Fruit fly (Drosophila melanogaster) whole organism, embryonic: ENCODE data around the gene Srg3.
A peak's percentile ranks its signal among the peaks of the same experiment; 100 is the strongest.

Source experiments
- ATbp ChIP-seq: fragments of 200-800 bp; sonication (Bioruptor generic); optimal IDR thresholded peaks from 2 replicates; lab custom pipeline; 2017; ENCODE audit warnings: missing biosample characterization, mild to moderate bottlenecking, missing genetic modification characterization, missing genetic modification reagents
- CG11696 ChIP-seq: fragments of 200-800 bp; sonication (Bioruptor generic); IDR thresholded peaks from 2 replicates; pipeline ENCODE4 v1.3.6; 2022; ENCODE audit warnings: missing biosample characterization, missing genetic modification characterization
- CG13624 ChIP-seq: fragments of 200-800 bp; sonication (Bioruptor generic); optimal IDR thresholded peaks from 2 replicates; lab custom pipeline; 2016; ENCODE audit warnings: missing biosample characterization, missing genetic modification characterization
- CG14667 ChIP-seq: fragments of 200-800 bp; sonication (Bioruptor generic); IDR thresholded peaks from 2 replicates; pipeline ENCODE4 v1.3.6; 2022; ENCODE audit warnings: missing biosample characterization, missing genetic modification characterization
- CG15073 ChIP-seq: fragments of 200-800 bp; sonication (Bioruptor generic); optimal IDR thresholded peaks from 2 replicates; lab custom pipeline; 2016; ENCODE audit warnings: missing biosample characterization, missing genetic modification characterization
- CG15269 ChIP-seq: fragments of 200-800 bp; sonication (Bioruptor generic); optimal IDR thresholded peaks from 2 replicates; lab custom pipeline; 2018; ENCODE audit warnings: missing biosample characterization, mild to moderate bottlenecking, missing genetic modification characterization, moderate library complexity
- CG15514 ChIP-seq: fragments of 200-800 bp; sonication (Bioruptor generic); optimal IDR thresholded peaks from 3 replicates; lab custom pipeline; 2017; ENCODE audit warnings: missing biosample characterization, missing genetic modification characterization, mild to moderate bottlenecking, moderate library complexity, missing genetic modification reagents
- CG1602 ChIP-seq: fragments of 200-800 bp; sonication (Bioruptor generic); optimal IDR thresholded peaks from 3 replicates; lab custom pipeline; 2016; ENCODE audit warnings: missing biosample characterization, missing genetic modification characterization
- CG1603 ChIP-seq: fragments of 200-800 bp; sonication (Bioruptor generic); optimal IDR thresholded peaks from 2 replicates; lab custom pipeline; 2019; ENCODE audit warnings: missing biosample characterization, mild to moderate bottlenecking, missing genetic modification characterization, moderate library complexity
- CG1832 ChIP-seq: fragments of 200-800 bp; sonication (Bioruptor generic); optimal IDR thresholded peaks from 2 replicates; lab custom pipeline; 2017; ENCODE audit warnings: missing biosample characterization, mild to moderate bottlenecking, missing genetic modification characterization, inconsistent platforms
- CG18599 ChIP-seq: fragments of 200-800 bp; sonication (Bioruptor generic); optimal IDR thresholded peaks from 3 replicates; lab custom pipeline; 2017; ENCODE audit warnings: missing biosample characterization, missing genetic modification characterization, mild to moderate bottlenecking, moderate library complexity, missing genetic modification reagents
- CG2199 ChIP-seq: fragments of 200-800 bp; sonication (Bioruptor generic); IDR thresholded peaks from 3 replicates; pipeline ENCODE4 v1.3.6; 2022; ENCODE audit warnings: missing biosample characterization, missing genetic modification characterization
- CG2889 ChIP-seq: fragments of 200-800 bp; sonication (Bioruptor generic); IDR thresholded peaks from 3 replicates; pipeline ENCODE4 v1.3.6; 2022; ENCODE audit warnings: missing biosample characterization, missing genetic modification characterization
- CG3407 ChIP-seq: fragments of 200-800 bp; sonication (Bioruptor generic); optimal IDR thresholded peaks from 2 replicates; lab custom pipeline; 2018; ENCODE audit warnings: missing biosample characterization, mild to moderate bottlenecking, missing genetic modification characterization
- CG4424 ChIP-seq: fragments of 200-800 bp; sonication (Bioruptor generic); optimal IDR thresholded peaks from 3 replicates; lab custom pipeline; 2016; ENCODE audit warnings: missing biosample characterization, missing genetic modification characterization
- CG6654 ChIP-seq: fragments of 200-800 bp; sonication (Bioruptor generic); optimal IDR thresholded peaks from 2 replicates; lab custom pipeline; 2017; ENCODE audit warnings: missing biosample characterization, mild to moderate bottlenecking, missing genetic modification characterization
- CG7987 ChIP-seq: fragments of 200-800 bp; sonication (Bioruptor generic); optimal IDR thresholded peaks from 2 replicates; lab custom pipeline; 2018; ENCODE audit warnings: missing biosample characterization, mild to moderate bottlenecking, missing genetic modification characterization, moderate library complexity
- CG8281 ChIP-seq: fragments of 200-800 bp; sonication (Bioruptor generic); optimal IDR thresholded peaks from 2 replicates; lab custom pipeline; 2018; ENCODE audit warnings: missing biosample characterization, mild to moderate bottlenecking, missing genetic modification characterization, moderate library complexity
- CG8388 ChIP-seq: fragments of 200-800 bp; sonication (Bioruptor generic); optimal IDR thresholded peaks from 2 replicates; lab custom pipeline; 2019; ENCODE audit warnings: missing biosample characterization, mild to moderate bottlenecking, missing genetic modification characterization, moderate library complexity
- CG9727 ChIP-seq: fragments of 200-800 bp; sonication (Bioruptor generic); optimal IDR thresholded peaks from 3 replicates; lab custom pipeline; 2017; ENCODE audit warnings: missing biosample characterization, mild to moderate bottlenecking, missing genetic modification characterization
- Deaf1 ChIP-seq: fragments of 200-800 bp; optimal IDR thresholded peaks from 3 replicates; lab custom pipeline; 2019; ENCODE audit warnings: missing biosample characterization, mild to moderate bottlenecking, missing genetic modification characterization, moderate library complexity
- HLHmδ ChIP-seq: fragments of 200-800 bp; sonication (Bioruptor generic); optimal IDR thresholded peaks from 2 replicates; lab custom pipeline; 2018; ENCODE audit warnings: missing biosample characterization, mild to moderate bottlenecking, missing genetic modification characterization, moderate library complexity
- Jarid2 ChIP-seq: fragments of 200-800 bp; sonication (Bioruptor generic); optimal IDR thresholded peaks from 3 replicates; lab custom pipeline; 2017; ENCODE audit warnings: mild to moderate bottlenecking, missing biosample characterization, missing genetic modification reagents, missing genetic modification characterization
- NC2β ChIP-seq: fragments of 200-800 bp; sonication (Bioruptor generic); optimal IDR thresholded peaks from 2 replicates; lab custom pipeline; 2016; ENCODE audit warnings: missing biosample characterization, missing genetic modification characterization
- NK7.1 ChIP-seq: fragments of 200-800 bp; sonication (Bioruptor generic); optimal IDR thresholded peaks from 3 replicates; lab custom pipeline; 2016; ENCODE audit warnings: missing biosample characterization, missing genetic modification characterization
- Oli ChIP-seq: fragments of 200-800 bp; sonication (Bioruptor generic); optimal IDR thresholded peaks from 2 replicates; lab custom pipeline; 2018; ENCODE audit warnings: missing biosample characterization, mild to moderate bottlenecking, missing genetic modification characterization, moderate library complexity
- Ravus ChIP-seq: fragments of 200-800 bp; sonication (Bioruptor generic); IDR thresholded peaks from 2 replicates; pipeline ENCODE4 v1.3.6; 2022; ENCODE audit warnings: missing biosample characterization, missing genetic modification characterization
- Spps ChIP-seq: fragments of 200-800 bp; sonication (Bioruptor generic); optimal IDR thresholded peaks from 2 replicates; lab custom pipeline; 2018; ENCODE audit warnings: missing biosample characterization, mild to moderate bottlenecking, missing genetic modification characterization
- bcd ChIP-seq: fragments of 200-800 bp; sonication (Bioruptor generic); optimal IDR thresholded peaks from 2 replicates; lab custom pipeline; 2017; ENCODE audit warnings: missing biosample characterization, mild to moderate bottlenecking, missing genetic modification characterization
- bowl ChIP-seq: fragments of 200-800 bp; sonication (Bioruptor generic); IDR thresholded peaks from 2 replicates; pipeline ENCODE4 v1.3.6; 2022; ENCODE audit warnings: missing biosample characterization, missing genetic modification characterization
- ci ChIP-seq: fragments of 200-800 bp; sonication (Bioruptor generic); IDR thresholded peaks from 3 replicates; pipeline ENCODE4 v1.3.6; 2022; ENCODE audit warnings: missing biosample characterization, missing genetic modification characterization
- crp ChIP-seq, 2 experiments: fragments of 200-800 bp; sonication (Bioruptor generic); optimal IDR thresholded peaks; 2 replicates in 1 of 2; 3 replicates in 1 of 2; lab custom pipeline; 2017; ENCODE audit warnings: missing biosample characterization in 2 of 2, missing genetic modification characterization in 2 of 2, mild to moderate bottlenecking in 1 of 2, moderate library complexity in 1 of 2
- dimm ChIP-seq: fragments of 200-800 bp; sonication (Bioruptor generic); IDR thresholded peaks from 2 replicates; pipeline ENCODE4 v1.3.6; 2022; ENCODE audit warnings: missing biosample characterization, missing genetic modification characterization
- disco-r ChIP-seq: fragments of 200-800 bp; sonication (Bioruptor generic); optimal IDR thresholded peaks from 2 replicates; lab custom pipeline; 2016; ENCODE audit warnings: missing biosample characterization, missing genetic modification characterization
- dpn ChIP-seq, 2 experiments: fragments of 200-800 bp; sonication (Bioruptor generic); optimal IDR thresholded peaks; 3 replicates each; lab custom pipeline; 2016; ENCODE audit warnings: missing biosample characterization in 2 of 2, missing genetic modification characterization in 2 of 2
- emc ChIP-seq: fragments of 200-800 bp; sonication (Bioruptor generic); optimal IDR thresholded peaks from 2 replicates; lab custom pipeline; 2016; ENCODE audit warnings: missing biosample characterization, missing genetic modification characterization
- exex ChIP-seq: fragments of 200-800 bp; sonication (Bioruptor generic); optimal IDR thresholded peaks from 4 replicates; lab custom pipeline; 2018; ENCODE audit warnings: missing biosample characterization, mild to moderate bottlenecking, missing genetic modification characterization, moderate library complexity
- fd64A ChIP-seq: fragments of 200-800 bp; sonication (Bioruptor generic); optimal IDR thresholded peaks from 3 replicates; lab custom pipeline; 2018; ENCODE audit warnings: missing biosample characterization, mild to moderate bottlenecking, missing genetic modification characterization
- gfzf ChIP-seq: fragments of 200-800 bp; sonication (Bioruptor generic); optimal IDR thresholded peaks from 2 replicates; lab custom pipeline; 2016; ENCODE audit warnings: missing biosample characterization, mild to moderate bottlenecking, missing genetic modification characterization, moderate library complexity
- lilli ChIP-seq: fragments of 200-800 bp; sonication (Bioruptor generic); optimal IDR thresholded peaks from 3 replicates; lab custom pipeline; 2016; ENCODE audit warnings: missing biosample characterization, missing genetic modification characterization
- luna ChIP-seq: fragments of 200-800 bp; sonication (Bioruptor generic); optimal IDR thresholded peaks from 2 replicates; lab custom pipeline; 2016; ENCODE audit warnings: missing biosample characterization, missing genetic modification characterization
- repo ChIP-seq: fragments of 200-800 bp; sonication (Bioruptor generic); optimal IDR thresholded peaks from 2 replicates; lab custom pipeline; 2016; ENCODE audit warnings: missing biosample characterization, missing genetic modification characterization
- slbo ChIP-seq: fragments of 200-800 bp; sonication (Bioruptor generic); IDR thresholded peaks from 2 replicates; pipeline ENCODE4 v1.3.6; 2022; ENCODE audit warnings: missing biosample characterization, missing genetic modification characterization
- tgo ChIP-seq: fragments of 200-800 bp; sonication (Bioruptor generic); IDR thresholded peaks from 3 replicates; pipeline ENCODE4 v1.3.6; 2022; ENCODE audit warnings: missing biosample characterization, missing genetic modification characterization
- toy ChIP-seq: fragments of 200-800 bp; sonication (Bioruptor generic); IDR thresholded peaks from 2 replicates; pipeline ENCODE4 v1.3.6; 2022; ENCODE audit warnings: missing biosample characterization, missing genetic modification characterization
- trh ChIP-seq: fragments of 200-800 bp; sonication (Bioruptor generic); optimal IDR thresholded peaks from 2 replicates; lab custom pipeline; 2016; ENCODE audit warnings: missing biosample characterization, missing genetic modification characterization
- tx ChIP-seq: fragments of 200-800 bp; sonication (Bioruptor generic); optimal IDR thresholded peaks from 2 replicates; lab custom pipeline; 2016; ENCODE audit warnings: missing biosample characterization, missing genetic modification characterization
- usp ChIP-seq: fragments of >200 bp; optimal IDR thresholded peaks from 2 replicates; lab custom pipeline; 2017; ENCODE audit warnings: missing biosample characterization, missing genetic modification characterization
- vvl ChIP-seq: fragments of 200-800 bp; sonication (Bioruptor generic); IDR thresholded peaks from 2 replicates; pipeline ENCODE4 v1.3.6; 2022; ENCODE audit warnings: missing biosample characterization, missing genetic modification characterization
- zfh1 ChIP-seq: fragments of 200-800 bp; sonication (Bioruptor generic); IDR thresholded peaks from 3 replicates; pipeline ENCODE4 v1.3.6; 2022; ENCODE audit warnings: missing biosample characterization, missing genetic modification characterization

Srg3 gene

DNA sequence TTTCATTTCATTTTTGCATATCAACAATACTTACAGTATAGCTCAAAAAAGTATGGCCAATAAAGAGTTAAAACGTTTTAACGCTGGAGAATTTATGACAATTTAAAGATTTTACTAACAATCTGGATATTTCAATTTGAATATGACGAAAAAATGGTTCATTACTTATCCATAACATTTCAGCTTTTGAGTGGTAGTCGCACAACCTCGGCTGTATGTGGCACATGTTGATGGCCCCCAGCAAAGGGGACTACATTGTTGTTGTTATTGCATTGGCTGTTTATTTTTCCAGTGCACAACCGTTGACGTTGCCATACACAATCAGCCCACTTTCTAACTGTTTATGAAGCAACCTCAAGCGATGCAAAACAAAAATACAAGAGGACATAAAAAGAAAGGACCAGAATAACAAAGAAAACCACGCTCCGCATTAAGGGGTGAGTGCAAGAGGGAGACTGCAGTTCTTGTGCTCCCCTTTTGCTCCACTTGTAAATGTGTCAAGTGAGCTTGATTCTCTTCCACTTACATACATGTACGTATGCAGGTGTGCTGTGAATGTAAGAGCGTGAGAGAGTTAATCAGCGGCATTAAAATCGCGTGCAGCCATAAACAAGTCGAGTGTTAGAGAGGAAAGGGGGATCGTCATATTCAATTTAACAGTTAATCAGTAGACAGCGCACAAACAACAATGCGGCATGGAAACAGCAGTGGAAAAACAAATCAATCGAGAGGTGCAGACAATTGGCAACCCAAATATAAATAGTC lies 22.8 kb upstream of the Srg3 start (continued):
- TF ChIP-seq usp: no peak
- no peak for TF ChIP-seq exex (tag; lab: Kevin White, UChicago)
- TF ChIP-seq bowl (GFP tag; lab: Robert Waterston, UW): no peak
- peak in 1 of 2 experiments; percentile 47 for TF ChIP-seq dpn (GFP tag; optimal IDR thresholded peaks at IDR 0.05; lab: Kevin White, UChicago)
- no peak for TF ChIP-seq fd64A (GFP tag; lab: Kevin White, UChicago)
- TF ChIP-seq CG2199 (GFP tag; lab: Robert Waterston, UW): no peak
- TF ChIP-seq toy (GFP tag; lab: Robert Waterston, UW): no peak
- TF ChIP-seq Jarid2 (GFP tag; lab: Kevin White, UChicago): no peak
- TF ChIP-seq tx (GFP tag; lab: Kevin White, UChicago): peak; percentile 4
- TF ChIP-seq crp (GFP tag; optimal IDR thresholded peaks at IDR 0.05; lab: Kevin White, UChicago): no peak
- no peak for TF ChIP-seq CG1602 (GFP tag; lab: Kevin White, UChicago)
- TF ChIP-seq CG6654: no peak
- no peak for TF ChIP-seq Ravus (GFP tag; lab: Robert Waterston, UW)
- TF ChIP-seq HLHmδ (GFP tag; lab: Kevin White, UChicago): no peak
- peak; percentile 56 for TF ChIP-seq CG8388 (GFP tag; lab: Kevin White, UChicago)
- TF ChIP-seq CG1603: peak; percentile 70
- no peak for TF ChIP-seq CG13624
- TF ChIP-seq dimm (GFP tag; lab: Robert Waterston, UW): no peak
- no peak for TF ChIP-seq repo (GFP tag; lab: Kevin White, UChicago)
- TF ChIP-seq CG14667: peak; percentile 18; the same call in 1 of the 2 replicates
- peak; percentile 18 for TF ChIP-seq lilli (GFP tag; lab: Kevin White, UChicago)
- no peak for TF ChIP-seq CG8281 (tag; lab: Kevin White, UChicago)
- TF ChIP-seq ATbp: peak; percentile 64
- TF ChIP-seq NK7.1 (GFP tag; lab: Kevin White, UChicago): no peak
- TF ChIP-seq tgo (GFP tag; lab: Robert Waterston, UW): peak; percentile 40; the same call in 2 of the 3 replicates
- TF ChIP-seq bcd (GFP tag; lab: Kevin White, UChicago): peak; percentile 35
- TF ChIP-seq slbo (GFP tag; lab: Robert Waterston, UW): peak; percentile 38
- no peak for TF ChIP-seq trh (GFP tag; lab: Kevin White, UChicago)
- peak; percentile 62 for TF ChIP-seq Oli (tag; lab: Kevin White, UChicago)
- 0 out of 3 replicates have a peak, but pooled peaks have one; percentile 16 for TF ChIP-seq zfh1 (GFP tag; lab: Robert Waterston, UW)
- peak; percentile 38 for TF ChIP-seq CG18599 (GFP tag; lab: Kevin White, UChicago)
- TF ChIP-seq CG15269 (tag; lab: Kevin White, UChicago): peak; percentile 66
- no peak for TF ChIP-seq luna (GFP tag; lab: Kevin White, UChicago)
- peak; percentile 85 for TF ChIP-seq CG11696
- TF ChIP-seq CG1832 (GFP tag; lab: Kevin White, UChicago): no peak
- no peak for TF ChIP-seq Deaf1 (tag; lab: Kevin White, UChicago)
- TF ChIP-seq NC2β (GFP tag; lab: Kevin White, UChicago): no peak
- TF ChIP-seq CG7987 (GFP tag; lab: Kevin White, UChicago): no peak
- no peak for TF ChIP-seq CG2889
- TF ChIP-seq emc: no peak
- TF ChIP-seq CG15514 (GFP tag; lab: Kevin White, UChicago): peak; percentile 24
- TF ChIP-seq CG15073 (GFP tag; lab: Kevin White, UChicago): no peak
- no peak for TF ChIP-seq disco-r (GFP tag; lab: Kevin White, UChicago)
- TF ChIP-seq Spps (tag; lab: Kevin White, UChicago): no peak
- peak; percentile 84 for TF ChIP-seq ci
- peak; percentile 14 for TF ChIP-seq CG3407
- TF ChIP-seq vvl (GFP tag; lab: Robert Waterston, UW): peak; percentile 65
- peak; percentile 51 for TF ChIP-seq CG4424 (GFP tag; lab: Kevin White, UChicago)
- peak; percentile 43 for TF ChIP-seq CG9727 (GFP tag; lab: Kevin White, UChicago)
- no peak for TF ChIP-seq gfzf
